Fruit fly (Drosophila melanogaster): ENCODE results near the gene CG12521.

CG12521 gene

DNA sequence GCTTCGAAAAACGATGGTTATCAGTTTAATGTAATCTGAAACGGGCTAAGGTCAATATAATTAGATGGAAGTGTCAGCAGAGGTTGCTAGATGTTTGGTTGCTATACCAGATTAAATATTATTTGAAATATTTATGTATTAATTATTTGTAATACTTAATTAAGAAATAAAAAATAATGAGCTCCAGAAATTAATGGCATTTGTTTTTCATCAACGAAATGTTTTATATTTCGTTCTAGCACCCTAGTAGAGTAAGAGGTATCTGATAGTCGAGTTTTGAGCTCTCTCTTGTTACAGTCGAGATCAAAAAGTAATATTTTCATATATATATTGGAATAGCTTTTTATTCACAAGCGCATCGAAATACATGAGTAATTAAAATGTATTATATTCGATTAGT, 46.0 kb downstream of the CG12521 start:
- TF ChIP-seq CG8319 (GFP tag; optimal IDR thresholded peaks at IDR 0.05) (no peak), CG16779 (tag; optimal IDR thresholded peaks at IDR 0.05) (no peak), dsx (GFP tag; optimal IDR thresholded peaks at IDR 0.05; ENCODE audit: poor library complexity, severe bottlenecking) (no peak), CG32006 (GFP tag; optimal IDR thresholded peaks at IDR 0.05) (no peak), Blimp-1 (GFP tag; optimal IDR thresholded peaks at IDR 0.05) (no peak), CG6854 (GFP tag; optimal IDR thresholded peaks at IDR 0.05) (no peak), Gug (GFP tag; IDR thresholded peaks at IDR 0.05) (no peak), acj6 (GFP tag; optimal IDR thresholded peaks at IDR 0.05) (no peak)

dm6 chr3L:11800761-11801160, 46.8 kb downstream of the CG12521 start, which contains the start of gene Gcat:
Gene Gcat (minus strand): TSS chr3L:11800861.
- TF ChIP-seq cyc (GFP tag; optimal IDR thresholded peaks at IDR 0.05), result no peak
- TF ChIP-seq CG11762 (GFP tag; optimal IDR thresholded peaks at IDR 0.05; ENCODE audit: insufficient read depth), result no peak
- no peak for TF ChIP-seq vri (GFP tag; optimal IDR thresholded peaks at IDR 0.05)
- no peak for TF ChIP-seq CG8319 (GFP tag; optimal IDR thresholded peaks at IDR 0.05)

Measured in whole organism, prepupa.